Fruit fly (Drosophila melanogaster) whole organism, embryonic: ENCODE results near the gene Sar1.

Experiments used
- Adf1 ChIP-seq: fragments of 200-800 bp; sonication (Bioruptor generic); IDR thresholded peaks from 2 replicates; pipeline ENCODE4 v1.3.6; 2022; ENCODE audit warnings: missing biosample characterization, missing genetic modification characterization
- BEAF-32 ChIP-seq: fragments of 200-800 bp; sonication (Bioruptor generic); optimal IDR thresholded peaks from 3 replicates; lab custom pipeline; 2017; ENCODE audit warnings: missing biosample characterization, missing genetic modification characterization, mild to moderate bottlenecking, moderate library complexity, missing genetic modification reagents
- CG12071 ChIP-seq: fragments of 200-800 bp; sonication (Bioruptor generic); optimal IDR thresholded peaks from 3 replicates; lab custom pipeline; 2018; ENCODE audit warnings: missing biosample characterization, mild to moderate bottlenecking, missing genetic modification characterization
- CG12659 ChIP-seq: fragments of 200-800 bp; sonication (Bioruptor generic); optimal IDR thresholded peaks from 3 replicates; lab custom pipeline; 2017; ENCODE audit warnings: mild to moderate bottlenecking, missing biosample characterization, missing genetic modification reagents, missing genetic modification characterization
- CG14860 ChIP-seq: fragments of 200-800 bp; sonication (Bioruptor generic); IDR thresholded peaks from 3 replicates; pipeline ENCODE4 v1.3.6; 2022; ENCODE audit warnings: missing biosample characterization, missing genetic modification characterization; ENCODE audit not compliant: partially characterized antibody
- Sox102F ChIP-seq: fragments of 200-800 bp; sonication (Bioruptor generic); optimal IDR thresholded peaks from 2 replicates; lab custom pipeline; 2018; ENCODE audit warnings: missing biosample characterization, mild to moderate bottlenecking, missing genetic modification characterization, moderate library complexity
- bab2 ChIP-seq: fragments of 200-800 bp; sonication (Bioruptor generic); optimal IDR thresholded peaks from 2 replicates; lab custom pipeline; 2016; ENCODE audit warnings: missing biosample characterization, missing genetic modification characterization
- cad ChIP-seq: fragments of >200 bp; optimal IDR thresholded peaks from 2 replicates; lab custom pipeline; 2017; ENCODE audit warnings: missing biosample characterization, missing genetic modification characterization
- fd64A ChIP-seq: fragments of 200-800 bp; sonication (Bioruptor generic); optimal IDR thresholded peaks from 3 replicates; lab custom pipeline; 2018; ENCODE audit warnings: missing biosample characterization, mild to moderate bottlenecking, missing genetic modification characterization
- hth ChIP-seq: fragments of >200 bp; optimal IDR thresholded peaks from 2 replicates; lab custom pipeline; 2017; ENCODE audit warnings: inconsistent platforms
- lab ChIP-seq: fragments of 200-800 bp; sonication (Bioruptor generic); optimal IDR thresholded peaks from 3 replicates; lab custom pipeline; 2017; ENCODE audit warnings: missing biosample characterization, missing genetic modification characterization, mild to moderate bottlenecking, moderate library complexity, missing genetic modification reagents
- pan ChIP-seq, 4 experiments: fragments of >200 bp in 3 of 4; fragments of 200-800 bp in 1 of 4; sonication (Bioruptor generic) in 1 of 4; optimal IDR thresholded peaks in 3 of 4; IDR thresholded peaks in 1 of 4; 2 replicates each; pipeline versions ENCODE4 v1.3.6 to Lab custom; 2017 to 2022; ENCODE audit warnings: missing biosample characterization in 2 of 4, missing genetic modification characterization in 2 of 4, mixed read lengths in 1 of 4
- scrt ChIP-seq: fragments of 200-800 bp; sonication (Bioruptor generic); optimal IDR thresholded peaks from 2 replicates; lab custom pipeline; 2018; ENCODE audit warnings: missing biosample characterization, mild to moderate bottlenecking, missing genetic modification characterization, moderate library complexity
- tna ChIP-seq: fragments of 200-800 bp; sonication (Bioruptor generic); IDR thresholded peaks from 2 replicates; pipeline ENCODE4 v1.3.6; 2022; ENCODE audit warnings: missing biosample characterization, missing genetic modification characterization; ENCODE audit not compliant: partially characterized antibody
- unpg ChIP-seq: fragments of 200-800 bp; sonication (Bioruptor generic); optimal IDR thresholded peaks from 3 replicates; lab custom pipeline; 2018; ENCODE audit warnings: missing biosample characterization, mild to moderate bottlenecking, missing genetic modification characterization, moderate library complexity

The Sar1 gene

dm6 chr3R:22400246-22400645 is 43.8 kb downstream of the Sar1 start (continued):
- TF ChIP-seq pan (optimal IDR thresholded peaks at IDR 0.05; lab: Kevin White, UChicago) (no peak), pan (GFP tag; optimal IDR thresholded peaks at IDR 0.05 in 1 of 2, IDR thresholded peaks at IDR 0.05 in 1 of 2) (peak in 1 of 2 experiments; percentile 40), CG12659 (GFP tag; lab: Kevin White, UChicago) (no peak), fd64A (no peak), Adf1 (no peak), CG12071 (GFP tag; lab: Kevin White, UChicago) (no peak), cad (GFP tag; lab: Kevin White, UChicago) (no peak), tna (GFP tag; lab: Robert Waterston, UW) (no peak), lab (no peak), hth (no peak), CG14860 (GFP tag; lab: Robert Waterston, UW) (no peak)
- TF ChIP-seq, all 482 proteins: peak for 85

DNA sequence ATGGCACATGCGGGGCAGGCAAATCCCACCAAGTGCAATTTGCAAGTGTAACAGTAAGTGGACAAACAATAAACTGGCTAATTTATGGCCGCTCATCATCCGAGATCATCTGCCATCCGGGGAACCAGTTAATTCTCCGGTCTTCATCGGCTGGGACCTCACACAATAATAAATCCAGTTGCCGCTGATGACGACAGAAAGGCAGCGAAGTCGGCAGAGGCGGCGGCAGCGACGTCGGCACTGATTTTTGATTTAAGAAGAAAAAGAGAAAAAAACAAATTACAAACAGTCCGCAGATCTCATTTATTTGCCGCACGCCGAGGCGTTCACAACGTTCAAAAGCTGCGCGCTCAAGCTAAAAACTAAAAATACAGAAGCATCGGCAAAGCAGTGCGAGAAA is 45.9 kb downstream of the Sar1 start, which contains the start of gene CG13856:
CG13856 (plus strand) TSS at position 301 of the 400 bp plus-strand sequence.
- TF ChIP-seq Adf1 = peak; percentile 17; the same call in 1 of the 2 replicates
- no peak for TF ChIP-seq bab2

- TF ChIP-seq scrt (GFP tag; lab: Kevin White, UChicago) (no peak), unpg (GFP tag; lab: Kevin White, UChicago) (no peak), Sox102F (no peak), BEAF-32 (GFP tag; lab: Kevin White, UChicago) (no peak)
Measured at dm6 chr3R:22405639-22406038, 49.2 kb downstream of the Sar1 start, which contains the start of gene CG13855. CG13855 (plus strand) TSS chr3R:22405939.
